Worm (Caenorhabditis elegans) whole organism, L2 larva: ENCODE data around the gene Y37E11AL.12.

Experiments used
- ama-1 ChIP-seq: fragments of 150-350 bp; optimal IDR thresholded peaks from 2 replicates; lab custom pipeline; 2018; ENCODE audit warnings: inconsistent platforms
- egl-27 ChIP-seq: sonication (generic microtip); optimal IDR thresholded peaks from 3 replicates; lab custom pipeline; 2017; ENCODE audit warnings: missing biosample characterization, missing genetic modification reagents, missing genetic modification characterization
- elt-3 ChIP-seq: sonication (generic microtip); optimal IDR thresholded peaks from 2 replicates; lab custom pipeline; 2017; ENCODE audit warnings: missing biosample characterization, missing genetic modification characterization
- lin-13 ChIP-seq: fragments of 150-350 bp; optimal IDR thresholded peaks from 2 replicates; lab custom pipeline; 2014; ENCODE audit warnings: missing biosample characterization, missing genetic modification reagents, missing genetic modification characterization
- lin-39 ChIP-seq: fragments of 150-350 bp; optimal IDR thresholded peaks from 2 replicates; lab custom pipeline; 2014; ENCODE audit warnings: missing biosample characterization, missing genetic modification reagents, missing genetic modification characterization
- nhr-12 ChIP-seq: fragments of 150-350 bp; optimal IDR thresholded peaks from 2 replicates; lab custom pipeline; 2014; ENCODE audit warnings: missing biosample characterization, missing genetic modification characterization
- skn-1 ChIP-seq: sonication (generic microtip); optimal IDR thresholded peaks from 2 replicates; lab custom pipeline; 2017; ENCODE audit warnings: missing biosample characterization, missing genetic modification characterization
- unc-62 ChIP-seq: fragments of 150-350 bp; optimal IDR thresholded peaks from 2 replicates; lab custom pipeline; 2014; ENCODE audit warnings: missing biosample characterization, missing genetic modification reagents, missing genetic modification characterization
- zag-1 ChIP-seq: fragments of 150-350 bp; optimal IDR thresholded peaks from 2 replicates; lab custom pipeline; 2014; ENCODE audit warnings: missing biosample characterization, missing genetic modification characterization
- ztf-11 ChIP-seq: sonication (generic microtip); optimal IDR thresholded peaks from 2 replicates; lab custom pipeline; 2017; ENCODE audit warnings: missing biosample characterization, missing genetic modification characterization

ce11 chrIV:3665089-3665488 is 36.7 kb downstream of the Y37E11AL.12 start:
- TF ChIP-seq ztf-11 (no peak), ama-1 (lab: Kevin White, UChicago) (no peak), unc-62 (GFP tag; lab: Kevin White, UChicago) (no peak), elt-3 (no peak), zag-1 (tag; lab: Kevin White, UChicago) (no peak), lin-13 (GFP tag; lab: Kevin White, UChicago) (no peak), lin-39 (tag; lab: Kevin White, UChicago) (no peak), egl-27 (tag; lab: Kevin White, UChicago) (no peak), skn-1 (tag; lab: Kevin White, UChicago) (no peak), nhr-12 (tag; lab: Kevin White, UChicago) (no peak)
